Fruit fly (Drosophila melanogaster) whole organism, embryonic: ENCODE results near the gene CG31559.

Source experiments
- Ada2b ChIP-seq: fragments of 200-800 bp; sonication (Bioruptor generic); IDR thresholded peaks from 2 replicates; pipeline ENCODE4 v1.3.6; 2022; ENCODE audit warnings: missing biosample characterization, missing genetic modification characterization
- CG10147 ChIP-seq: fragments of 200-800 bp; sonication (Bioruptor generic); optimal IDR thresholded peaks from 2 replicates; lab custom pipeline; 2019; ENCODE audit warnings: missing biosample characterization, mild to moderate bottlenecking, missing genetic modification characterization, moderate library complexity
- CG12659 ChIP-seq: fragments of 200-800 bp; sonication (Bioruptor generic); optimal IDR thresholded peaks from 3 replicates; lab custom pipeline; 2017; ENCODE audit warnings: mild to moderate bottlenecking, missing biosample characterization, missing genetic modification reagents, missing genetic modification characterization
- CG12769 ChIP-seq: fragments of 200-800 bp; sonication (Bioruptor generic); optimal IDR thresholded peaks from 2 replicates; lab custom pipeline; 2019; ENCODE audit warnings: missing biosample characterization, mild to moderate bottlenecking, missing genetic modification characterization, moderate library complexity
- CG13775 ChIP-seq: fragments of 200-800 bp; sonication (Bioruptor generic); optimal IDR thresholded peaks from 3 replicates; lab custom pipeline; 2017; ENCODE audit warnings: missing biosample characterization, mild to moderate bottlenecking, missing genetic modification characterization
- CG14667 ChIP-seq: fragments of 200-800 bp; sonication (Bioruptor generic); IDR thresholded peaks from 2 replicates; pipeline ENCODE4 v1.3.6; 2022; ENCODE audit warnings: missing biosample characterization, missing genetic modification characterization
- CG15011 ChIP-seq: fragments of 200-800 bp; sonication (Bioruptor generic); optimal IDR thresholded peaks from 3 replicates; lab custom pipeline; 2018; ENCODE audit warnings: missing biosample characterization, mild to moderate bottlenecking, missing genetic modification characterization
- CG15269 ChIP-seq: fragments of 200-800 bp; sonication (Bioruptor generic); optimal IDR thresholded peaks from 2 replicates; lab custom pipeline; 2018; ENCODE audit warnings: missing biosample characterization, mild to moderate bottlenecking, missing genetic modification characterization, moderate library complexity
- CG17328 ChIP-seq: fragments of 200-800 bp; sonication (Bioruptor generic); IDR thresholded peaks from 2 replicates; pipeline ENCODE4 v1.3.6; 2022; ENCODE audit warnings: missing biosample characterization, missing genetic modification characterization
- CG17385 ChIP-seq: fragments of 200-800 bp; sonication (Bioruptor generic); optimal IDR thresholded peaks from 3 replicates; lab custom pipeline; 2018; ENCODE audit warnings: missing biosample characterization, mild to moderate bottlenecking, missing genetic modification characterization
- CG18619 ChIP-seq: fragments of 200-800 bp; sonication (Bioruptor generic); optimal IDR thresholded peaks from 3 replicates; lab custom pipeline; 2017; ENCODE audit warnings: missing biosample characterization, mild to moderate bottlenecking, missing genetic modification characterization
- CG2889 ChIP-seq: fragments of 200-800 bp; sonication (Bioruptor generic); IDR thresholded peaks from 3 replicates; pipeline ENCODE4 v1.3.6; 2022; ENCODE audit warnings: missing biosample characterization, missing genetic modification characterization
- CG31388 ChIP-seq: fragments of 200-800 bp; sonication (Bioruptor generic); optimal IDR thresholded peaks from 2 replicates; lab custom pipeline; 2016; ENCODE audit warnings: missing biosample characterization, missing genetic modification characterization
- CG3163 ChIP-seq: fragments of 200-800 bp; sonication (Bioruptor generic); optimal IDR thresholded peaks from 3 replicates; lab custom pipeline; 2016; ENCODE audit warnings: missing biosample characterization, missing genetic modification characterization
- CG4617 ChIP-seq: fragments of 200-800 bp; sonication (Bioruptor generic); optimal IDR thresholded peaks from 3 replicates; lab custom pipeline; 2016; ENCODE audit warnings: missing biosample characterization, missing genetic modification characterization, borderline replicate concordance
- CG6254 ChIP-seq: fragments of 200-800 bp; sonication (Bioruptor generic); optimal IDR thresholded peaks from 3 replicates; lab custom pipeline; 2017; ENCODE audit warnings: mild to moderate bottlenecking, missing biosample characterization, missing genetic modification reagents, missing genetic modification characterization
- CG7372 ChIP-seq: fragments of 200-800 bp; sonication (Bioruptor generic); IDR thresholded peaks from 2 replicates; pipeline ENCODE4 v1.3.6; 2022; ENCODE audit warnings: missing biosample characterization, missing genetic modification characterization
- CG7987 ChIP-seq: fragments of 200-800 bp; sonication (Bioruptor generic); optimal IDR thresholded peaks from 2 replicates; lab custom pipeline; 2018; ENCODE audit warnings: missing biosample characterization, mild to moderate bottlenecking, missing genetic modification characterization, moderate library complexity
- CG8089 ChIP-seq: fragments of 200-800 bp; sonication (Bioruptor generic); optimal IDR thresholded peaks from 3 replicates; lab custom pipeline; 2016; ENCODE audit warnings: missing biosample characterization, missing genetic modification characterization
- CG9797 ChIP-seq: fragments of 200-800 bp; sonication (Bioruptor generic); optimal IDR thresholded peaks from 3 replicates; lab custom pipeline; 2018; ENCODE audit warnings: missing biosample characterization, mild to moderate bottlenecking, missing genetic modification characterization
- Deaf1 ChIP-seq: fragments of 200-800 bp; optimal IDR thresholded peaks from 3 replicates; lab custom pipeline; 2019; ENCODE audit warnings: missing biosample characterization, mild to moderate bottlenecking, missing genetic modification characterization, moderate library complexity
- Gug ChIP-seq: fragments of 200-800 bp; sonication (Bioruptor generic); IDR thresholded peaks from 4 replicates; pipeline ENCODE4 v1.3.6; 2022; ENCODE audit warnings: missing biosample characterization, missing genetic modification characterization
- HHEX ChIP-seq: fragments of 200-800 bp; sonication (Bioruptor generic); optimal IDR thresholded peaks from 3 replicates; lab custom pipeline; 2017; ENCODE audit warnings: missing biosample characterization, mild to moderate bottlenecking, missing genetic modification characterization, missing genetic modification reagents
- MBD-R2 ChIP-seq: fragments of 200-800 bp; sonication (Bioruptor generic); IDR thresholded peaks from 2 replicates; pipeline ENCODE4 v1.3.6; 2022; ENCODE audit warnings: missing biosample characterization, missing genetic modification characterization
- Nf-YB ChIP-seq: fragments of 200-800 bp; sonication (Bioruptor generic); optimal IDR thresholded peaks from 3 replicates; lab custom pipeline; 2019; ENCODE audit warnings: missing biosample characterization, mild to moderate bottlenecking, missing genetic modification characterization, moderate library complexity
- Oaz ChIP-seq: fragments of 200-800 bp; sonication (Bioruptor generic); IDR thresholded peaks from 2 replicates; pipeline ENCODE4 v1.3.6; 2022; ENCODE audit warnings: missing biosample characterization, missing genetic modification characterization
- Oli ChIP-seq: fragments of 200-800 bp; sonication (Bioruptor generic); optimal IDR thresholded peaks from 2 replicates; lab custom pipeline; 2018; ENCODE audit warnings: missing biosample characterization, mild to moderate bottlenecking, missing genetic modification characterization, moderate library complexity
- Pdp1 ChIP-seq, 2 experiments: fragments of 200-800 bp; sonication (Bioruptor generic); optimal IDR thresholded peaks; 3 replicates each; lab custom pipeline; 2016; ENCODE audit warnings: missing biosample characterization in 2 of 2, missing genetic modification characterization in 2 of 2, mild to moderate bottlenecking in 1 of 2, moderate library complexity in 1 of 2
- Ptx1 ChIP-seq: fragments of 200-800 bp; sonication (Bioruptor generic); IDR thresholded peaks from 2 replicates; pipeline ENCODE4 v1.3.6; 2022; ENCODE audit warnings: missing biosample characterization, missing genetic modification characterization
- Rfx ChIP-seq: fragments of 200-800 bp; sonication (Bioruptor generic); IDR thresholded peaks from 2 replicates; pipeline ENCODE4 v1.3.6; 2022; ENCODE audit warnings: missing biosample characterization, missing genetic modification characterization
- Xbp1 ChIP-seq: fragments of 200-800 bp; sonication (Bioruptor generic); optimal IDR thresholded peaks from 3 replicates; lab custom pipeline; 2016; ENCODE audit warnings: missing biosample characterization, mild to moderate bottlenecking, missing genetic modification characterization
- YL-1 ChIP-seq: fragments of 200-800 bp; sonication (Bioruptor generic); optimal IDR thresholded peaks from 3 replicates; lab custom pipeline; 2017; ENCODE audit warnings: missing biosample characterization, mild to moderate bottlenecking, missing genetic modification characterization
- al ChIP-seq: fragments of 200-800 bp; sonication (Bioruptor generic); IDR thresholded peaks from 2 replicates; pipeline ENCODE4 v1.3.6; 2022; ENCODE audit warnings: missing biosample characterization, missing genetic modification characterization
- dpn ChIP-seq, 2 experiments: fragments of 200-800 bp; sonication (Bioruptor generic); optimal IDR thresholded peaks; 3 replicates each; lab custom pipeline; 2016; ENCODE audit warnings: missing biosample characterization in 2 of 2, missing genetic modification characterization in 2 of 2
- emc ChIP-seq: fragments of 200-800 bp; sonication (Bioruptor generic); optimal IDR thresholded peaks from 2 replicates; lab custom pipeline; 2016; ENCODE audit warnings: missing biosample characterization, missing genetic modification characterization
- eve ChIP-seq, 2 experiments: fragments of >200 bp; optimal IDR thresholded peaks; 2 replicates each; lab custom pipeline; 2017; ENCODE audit warnings: missing biosample characterization in 2 of 2, missing genetic modification characterization in 2 of 2
- ind ChIP-seq: fragments of 200-800 bp; sonication (Bioruptor generic); optimal IDR thresholded peaks from 3 replicates; lab custom pipeline; 2016; ENCODE audit warnings: missing biosample characterization, missing genetic modification characterization
- knrl ChIP-seq: fragments of 200-800 bp; sonication (Bioruptor generic); IDR thresholded peaks from 3 replicates; pipeline ENCODE4 v1.3.6; 2022; ENCODE audit warnings: missing biosample characterization, missing genetic modification characterization; ENCODE audit not compliant: partially characterized antibody
- mam ChIP-seq: fragments of 200-800 bp; sonication (Bioruptor generic); optimal IDR thresholded peaks from 3 replicates; lab custom pipeline; 2016; ENCODE audit warnings: missing biosample characterization, missing genetic modification characterization
- nmo ChIP-seq: fragments of 200-800 bp; sonication (Bioruptor generic); optimal IDR thresholded peaks from 2 replicates; lab custom pipeline; 2018; ENCODE audit warnings: missing biosample characterization, mild to moderate bottlenecking, missing genetic modification characterization, moderate library complexity
- phol ChIP-seq: fragments of 200-800 bp; sonication (Bioruptor generic); optimal IDR thresholded peaks from 3 replicates; lab custom pipeline; 2018; ENCODE audit warnings: missing biosample characterization, mild to moderate bottlenecking, missing genetic modification characterization, moderate library complexity
- pros ChIP-seq: fragments of 200-800 bp; sonication (Bioruptor generic); optimal IDR thresholded peaks from 3 replicates; lab custom pipeline; 2019; ENCODE audit warnings: missing biosample characterization, mild to moderate bottlenecking, missing genetic modification characterization, moderate library complexity
- tin ChIP-seq: fragments of 200-800 bp; sonication (Bioruptor generic); optimal IDR thresholded peaks from 3 replicates; lab custom pipeline; 2016; ENCODE audit warnings: missing biosample characterization, missing genetic modification characterization
- wek ChIP-seq: fragments of 200-800 bp; sonication (Bioruptor generic); optimal IDR thresholded peaks from 3 replicates; lab custom pipeline; 2018; ENCODE audit warnings: missing biosample characterization, mild to moderate bottlenecking, missing genetic modification characterization, moderate library complexity
- yki ChIP-seq: fragments of >200 bp; optimal IDR thresholded peaks from 3 replicates; lab custom pipeline; 2018
- zen ChIP-seq: fragments of 200-800 bp; sonication (Bioruptor generic); optimal IDR thresholded peaks from 3 replicates; lab custom pipeline; 2018; ENCODE audit warnings: missing biosample characterization, mild to moderate bottlenecking, missing genetic modification characterization, moderate library complexity
- zen2 ChIP-seq: fragments of 200-800 bp; sonication (Bioruptor generic); IDR thresholded peaks from 3 replicates; pipeline ENCODE4 v1.3.6; 2022; ENCODE audit warnings: missing biosample characterization, missing genetic modification characterization; ENCODE audit not compliant: partially characterized antibody
- zfh2 ChIP-seq: fragments of 200-800 bp; sonication (Bioruptor generic); optimal IDR thresholded peaks from 2 replicates; lab custom pipeline; 2016; ENCODE audit warnings: missing biosample characterization, missing genetic modification characterization

The CG31559 gene

dm6 chr3R:6112252-6112995, 44.6 kb downstream of the CG31559 start, which contains the start of gene Obp83g (continued):
- TF ChIP-seq Nf-YB (GFP tag; lab: Kevin White, UChicago) (peak; percentile 5), CG31388 (no peak), Xbp1 (GFP tag; lab: Kevin White, UChicago) (peak; percentile 29), dpn (GFP tag; optimal IDR thresholded peaks at IDR 0.05; lab: Kevin White, UChicago) (peak in 1 of 2 experiments; percentile 46), YL-1 (GFP tag; lab: Kevin White, UChicago) (no peak), Rfx (GFP tag; lab: Robert Waterston, UW) (peak; percentile 66), CG7372 (0 out of 2 replicates have a peak, but pooled peaks have one; percentile 10), CG15269 (peak; percentile 49), CG17385 (GFP tag; lab: Kevin White, UChicago) (peak; percentile 36), wek (GFP tag; lab: Kevin White, UChicago) (no peak), Oaz (GFP tag; lab: Robert Waterston, UW) (0 out of 2 replicates have a peak, but pooled peaks have one; percentile 7), CG10147 (GFP tag; lab: Kevin White, UChicago) (peak; percentile 47), CG15011 (peak; percentile 6), Ptx1 (peak; percentile 58), yki (lab: Kevin White, UChicago) (no peak), zen2 (GFP tag; lab: Robert Waterston, UW) (0 out of 3 replicates have a peak, but pooled peaks have one; percentile 30), CG2889 (GFP tag; lab: Robert Waterston, UW) (no peak), zen (tag; lab: Kevin White, UChicago) (no peak), ind (GFP tag; lab: Kevin White, UChicago) (peak; percentile 40), CG3163 (GFP tag; lab: Kevin White, UChicago) (peak; percentile 3), CG12659 (GFP tag; lab: Kevin White, UChicago) (peak; percentile 43), CG13775 (GFP tag; lab: Kevin White, UChicago) (peak; percentile 9), CG12769 (tag; lab: Kevin White, UChicago) (peak; percentile 64), Oli (peak; percentile 54), zfh2 (peak; percentile 13), Pdp1 (GFP tag; optimal IDR thresholded peaks at IDR 0.05; lab: Kevin White, UChicago) (peak; percentile 24 to 93), CG4617 (GFP tag; lab: Kevin White, UChicago) (no peak), CG17328 (GFP tag; lab: Robert Waterston, UW) (0 out of 2 replicates have a peak, but pooled peaks have one; percentile 12), tin (GFP tag; lab: Kevin White, UChicago) (peak; percentile 25), emc (GFP tag; lab: Kevin White, UChicago) (no peak), Gug (GFP tag; lab: Robert Waterston, UW) (0 out of 4 replicates have a peak, but pooled peaks have one; percentile 23), CG7987 (GFP tag; lab: Kevin White, UChicago) (no peak), pros (GFP tag; lab: Kevin White, UChicago) (no peak), al (GFP tag; lab: Robert Waterston, UW) (peak; percentile 44), MBD-R2 (GFP tag; lab: Robert Waterston, UW) (no peak), mam (peak; percentile 36), Ada2b (GFP tag; lab: Robert Waterston, UW) (0 out of 2 replicates have a peak, but pooled peaks have one; percentile 26), CG6254 (GFP tag; lab: Kevin White, UChicago) (no peak), HHEX (GFP tag; lab: Kevin White, UChicago) (peak; percentile 42), CG14667 (GFP tag; lab: Robert Waterston, UW) (peak; percentile 34; the same call in 1 of the 2 replicates), CG9797 (GFP tag; lab: Kevin White, UChicago) (no peak), CG8089 (GFP tag; lab: Kevin White, UChicago) (no peak), knrl (GFP tag; lab: Robert Waterston, UW) (no peak), eve (GFP tag; optimal IDR thresholded peaks at IDR 0.05; lab: Kevin White, UChicago) (peak in 1 of 2 experiments; percentile 41), CG18619 (GFP tag; lab: Kevin White, UChicago) (peak; percentile 30), nmo (GFP tag; lab: Kevin White, UChicago) (peak; percentile 46), Deaf1 (tag; lab: Kevin White, UChicago) (peak; percentile 79), phol (tag; lab: Kevin White, UChicago) (peak; percentile 36)
